Worm (Caenorhabditis elegans) whole organism, L3 larva: ENCODE measurements around the gene C54E4.1.

Experiments
- ama-1 ChIP-seq: fragments of 150-350 bp; optimal IDR thresholded peaks from 2 replicates; lab custom pipeline; 2018
- lin-15B ChIP-seq: fragments of 150-350 bp; optimal IDR thresholded peaks from 2 replicates; lab custom pipeline; 2014; ENCODE audit warnings: missing biosample characterization, missing genetic modification characterization
- nhr-28 ChIP-seq: fragments of 150-350 bp; optimal IDR thresholded peaks from 2 replicates; lab custom pipeline; 2014; ENCODE audit warnings: missing biosample characterization, missing genetic modification characterization
- nhr-76 ChIP-seq: fragments of 150-350 bp; sonication (generic microtip); optimal IDR thresholded peaks from 5 replicates; lab custom pipeline; 2014; ENCODE audit warnings: missing biosample characterization, missing genetic modification characterization
- pha-4 ChIP-seq: fragments of 150-350 bp; optimal IDR thresholded peaks from 2 replicates; lab custom pipeline; 2014; ENCODE audit warnings: missing biosample characterization, missing genetic modification reagents, missing genetic modification characterization
- snpc-4 ChIP-seq: fragments of 150-350 bp; optimal IDR thresholded peaks from 2 replicates; lab custom pipeline; 2014; ENCODE audit warnings: missing biosample characterization, missing genetic modification characterization
- zag-1 ChIP-seq: fragments of 150-350 bp; optimal IDR thresholded peaks from 2 replicates; lab custom pipeline; 2014; ENCODE audit warnings: missing biosample characterization, missing genetic modification characterization

- TF ChIP-seq nhr-76 (tag; lab: Kevin White, UChicago) (no peak), snpc-4 (tag; lab: Kevin White, UChicago) (no peak), nhr-28 (tag; lab: Kevin White, UChicago) (no peak), lin-15B (tag; lab: Kevin White, UChicago) (no peak), ama-1 (no peak), zag-1 (no peak), pha-4 (tag; lab: Kevin White, UChicago) (no peak)
Observed at ce11 chrIV:2222528-2222927, 47.1 kb downstream of the C54E4.1 start, which contains the start of gene fnip-2.
